Fruit fly (Drosophila melanogaster): ENCODE results near the gene GILT2.

GILT2 gene

DNA sequence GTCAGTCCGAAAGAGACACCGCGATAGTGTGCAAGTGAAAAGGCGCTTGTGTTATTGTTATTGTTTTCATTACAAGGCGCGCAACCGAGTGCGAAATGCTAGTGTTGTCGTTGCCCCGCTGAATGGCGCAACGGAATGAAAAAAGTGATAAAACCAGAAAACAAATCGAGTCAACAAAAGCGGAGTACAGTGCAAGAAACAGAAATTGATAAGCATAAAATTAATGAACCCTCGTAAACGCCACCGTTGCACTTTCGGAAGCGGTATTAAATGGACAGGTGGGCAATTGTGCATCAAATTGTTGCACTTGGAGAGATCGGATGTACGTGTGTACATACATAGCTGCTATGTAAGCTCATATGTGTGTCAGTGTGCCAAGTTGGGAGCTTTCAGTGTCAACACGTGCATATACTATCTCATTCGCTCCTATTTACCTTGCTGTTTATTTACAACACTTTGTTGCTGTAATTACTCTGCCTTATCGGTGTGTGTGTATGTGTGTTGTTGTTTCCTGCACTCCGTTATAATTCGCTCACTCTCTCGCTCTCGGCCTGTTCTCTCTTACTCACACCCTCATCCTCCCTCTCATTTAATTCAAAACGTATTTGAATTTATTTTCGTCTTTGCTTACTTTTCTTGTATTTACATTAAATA is 44.8 kb downstream of the GILT2 start:
- no peak for TF ChIP-seq D1 (tag; optimal IDR thresholded peaks at IDR 0.05)
- peak; percentile 40 for TF ChIP-seq CG14655 (GFP tag; optimal IDR thresholded peaks at IDR 0.05)
- peak; percentile 60 for TF ChIP-seq Ets98B (GFP tag; IDR thresholded peaks at IDR 0.05)
- no peak for TF ChIP-seq CG13204 (GFP tag; optimal IDR thresholded peaks at IDR 0.05)
- peak; percentile 40 for TF ChIP-seq CG8301 (tag; optimal IDR thresholded peaks at IDR 0.05)
- TF ChIP-seq fd96Ca (GFP tag; IDR thresholded peaks at IDR 0.05) = peak; percentile 56
- TF ChIP-seq CG12605 (GFP tag; IDR thresholded peaks at IDR 0.05) = no peak; the same call in 1 of the 2 replicates
- TF ChIP-seq CG4496 (GFP tag; IDR thresholded peaks at IDR 0.05) = peak; percentile 55; the same call in 1 of the 3 replicates
- peak; percentile 42 for TF ChIP-seq CG8159 (tag; optimal IDR thresholded peaks at IDR 0.05)
- TF ChIP-seq CG34367 (tag; optimal IDR thresholded peaks at IDR 0.05) = peak; percentile 41
- peak; percentile 29 for TF ChIP-seq Pif1B (GFP tag; optimal IDR thresholded peaks at IDR 0.05)
- TF ChIP-seq CG10348 (GFP tag; IDR thresholded peaks at IDR 0.05) = no peak
- no peak for TF ChIP-seq CG9948 (tag; optimal IDR thresholded peaks at IDR 0.05)
- peak; percentile 23 for TF ChIP-seq CG15710 (tag; optimal IDR thresholded peaks at IDR 0.05)
- peak; percentile 36 for TF ChIP-seq CG17806 (tag; optimal IDR thresholded peaks at IDR 0.05)
- no peak for TF ChIP-seq rn (GFP tag; IDR thresholded peaks at IDR 0.05)
- TF ChIP-seq Snoo (tag; optimal IDR thresholded peaks at IDR 0.05) = no peak
- TF ChIP-seq gl (tag; optimal IDR thresholded peaks at IDR 0.05) = peak; percentile 79
- peak; percentile 68 for TF ChIP-seq CG32121 (GFP tag; IDR thresholded peaks at IDR 0.05)
- TF ChIP-seq EcR (GFP tag; optimal IDR thresholded peaks at IDR 0.05) = peak; percentile 73
- TF ChIP-seq Pif1A (GFP tag; optimal IDR thresholded peaks at IDR 0.05) = no peak

dm6 chr3R:23724843-23725506 is 46.3 kb downstream of the GILT2 start:
- TF ChIP-seq EcR (GFP tag; optimal IDR thresholded peaks at IDR 0.05) (peak; percentile 61), rn (GFP tag; IDR thresholded peaks at IDR 0.05) (no peak), CG34367 (tag; optimal IDR thresholded peaks at IDR 0.05) (no peak)

dm6 chr3R:23725711-23726349 is 47.1 kb downstream of the GILT2 start:
- TF ChIP-seq gl (tag; optimal IDR thresholded peaks at IDR 0.05) (no peak), D1 (tag; optimal IDR thresholded peaks at IDR 0.05) (no peak), CG13204 (GFP tag; optimal IDR thresholded peaks at IDR 0.05) (no peak), Pif1A (GFP tag; optimal IDR thresholded peaks at IDR 0.05) (no peak), CG12605 (GFP tag; IDR thresholded peaks at IDR 0.05) (no peak), rn (GFP tag; IDR thresholded peaks at IDR 0.05) (no peak), Ets98B (GFP tag; IDR thresholded peaks at IDR 0.05) (no peak), EcR (GFP tag; optimal IDR thresholded peaks at IDR 0.05) (no peak), CG32121 (GFP tag; IDR thresholded peaks at IDR 0.05) (no peak), CG8301 (tag; optimal IDR thresholded peaks at IDR 0.05) (no peak), CG14655 (GFP tag; optimal IDR thresholded peaks at IDR 0.05) (no peak), CG34367 (tag; optimal IDR thresholded peaks at IDR 0.05) (no peak)

dm6 chr3R:23726740-23727139 is 48.0 kb downstream of the GILT2 start:
- TF ChIP-seq CG15710 (tag; optimal IDR thresholded peaks at IDR 0.05) = peak; percentile 60
- TF ChIP-seq Ets98B (GFP tag; IDR thresholded peaks at IDR 0.05) = peak; percentile 75
- TF ChIP-seq CG34367 (tag; optimal IDR thresholded peaks at IDR 0.05) = peak; percentile 27
- TF ChIP-seq CG9948 (tag; optimal IDR thresholded peaks at IDR 0.05) = peak; percentile 63
- peak; percentile 84 for TF ChIP-seq CG32121 (GFP tag; IDR thresholded peaks at IDR 0.05)
- TF ChIP-seq Pif1B (GFP tag; optimal IDR thresholded peaks at IDR 0.05) = peak; percentile 45
- TF ChIP-seq CG8301 (tag; optimal IDR thresholded peaks at IDR 0.05) = peak; percentile 70
- TF ChIP-seq Pif1A (GFP tag; optimal IDR thresholded peaks at IDR 0.05) = peak; percentile 63
- TF ChIP-seq D1 (tag; optimal IDR thresholded peaks at IDR 0.05) = no peak
- peak; percentile 69 for TF ChIP-seq CG8159 (tag; optimal IDR thresholded peaks at IDR 0.05)
- TF ChIP-seq CG4496 (GFP tag; IDR thresholded peaks at IDR 0.05) = peak; percentile 83
- TF ChIP-seq EcR (GFP tag; optimal IDR thresholded peaks at IDR 0.05) = no peak
- peak; percentile 67 for TF ChIP-seq CG12605 (GFP tag; IDR thresholded peaks at IDR 0.05)
- no peak for TF ChIP-seq gl (tag; optimal IDR thresholded peaks at IDR 0.05)
- no peak for TF ChIP-seq CG10348 (GFP tag; IDR thresholded peaks at IDR 0.05)
- peak; percentile 33; the same call in 1 of the 2 replicates for TF ChIP-seq rn (GFP tag; IDR thresholded peaks at IDR 0.05)
- TF ChIP-seq CG14655 (GFP tag; optimal IDR thresholded peaks at IDR 0.05) = peak; percentile 67
- peak; percentile 34 for TF ChIP-seq CG17806 (tag; optimal IDR thresholded peaks at IDR 0.05)
- TF ChIP-seq fd96Ca (GFP tag; IDR thresholded peaks at IDR 0.05) = 0 out of 3 replicates have a peak, but pooled peaks have one; percentile 50
- no peak for TF ChIP-seq CG13204 (GFP tag; optimal IDR thresholded peaks at IDR 0.05)
- peak; percentile 40 for TF ChIP-seq Snoo (tag; optimal IDR thresholded peaks at IDR 0.05)

dm6 chr3R:23727657-23728056 is 49.0 kb downstream of the GILT2 start:
- TF ChIP-seq EcR (GFP tag; optimal IDR thresholded peaks at IDR 0.05) (no peak), fd96Ca (GFP tag; IDR thresholded peaks at IDR 0.05) (no peak), CG4496 (GFP tag; IDR thresholded peaks at IDR 0.05) (no peak), CG8159 (tag; optimal IDR thresholded peaks at IDR 0.05) (no peak), rn (GFP tag; IDR thresholded peaks at IDR 0.05) (no peak), Pif1B (GFP tag; optimal IDR thresholded peaks at IDR 0.05) (no peak), CG13204 (GFP tag; optimal IDR thresholded peaks at IDR 0.05) (no peak), D1 (tag; optimal IDR thresholded peaks at IDR 0.05) (no peak), CG15710 (tag; optimal IDR thresholded peaks at IDR 0.05) (no peak), Pif1A (GFP tag; optimal IDR thresholded peaks at IDR 0.05) (no peak), CG10348 (GFP tag; IDR thresholded peaks at IDR 0.05) (no peak), CG12605 (GFP tag; IDR thresholded peaks at IDR 0.05) (no peak), CG8301 (tag; optimal IDR thresholded peaks at IDR 0.05) (no peak), CG17806 (tag; optimal IDR thresholded peaks at IDR 0.05) (no peak), CG32121 (GFP tag; IDR thresholded peaks at IDR 0.05) (no peak), CG14655 (GFP tag; optimal IDR thresholded peaks at IDR 0.05) (no peak)
